Worm (Caenorhabditis elegans) whole organism, L2 larva: ENCODE data around the gene jmjd-5.
A peak's percentile ranks its signal among the peaks of the same experiment; 100 is the strongest.

Experiments used
- C34F6.9 ChIP-seq: fragments of 150-350 bp; optimal IDR thresholded peaks from 2 replicates; lab custom pipeline; 2014; ENCODE audit warnings: missing biosample characterization, missing genetic modification characterization
- F13H6.1 ChIP-seq: sonication (generic microtip); optimal IDR thresholded peaks from 2 replicates; lab custom pipeline; 2016; ENCODE audit warnings: missing genetic modification characterization, missing compliant biosample characterization
- Y55F3AM.14 ChIP-seq: fragments of 200-800 bp; sonication (Bioruptor generic); optimal IDR thresholded peaks from 2 replicates; lab custom pipeline; 2018; ENCODE audit warnings: mild to moderate bottlenecking, missing genetic modification characterization, missing compliant biosample characterization
- ZK546.5 ChIP-seq: sonication (generic microtip); optimal IDR thresholded peaks from 2 replicates; lab custom pipeline; 2017; ENCODE audit warnings: missing biosample characterization, missing genetic modification characterization
- alr-1 ChIP-seq: fragments of 150-350 bp; optimal IDR thresholded peaks from 2 replicates; lab custom pipeline; 2014; ENCODE audit warnings: missing biosample characterization, missing genetic modification characterization
- aly-2 ChIP-seq: fragments of 150-350 bp; optimal IDR thresholded peaks from 2 replicates; lab custom pipeline; 2014; ENCODE audit warnings: missing biosample characterization, missing genetic modification characterization
- blmp-1 ChIP-seq: sonication (generic microtip); optimal IDR thresholded peaks from 2 replicates; lab custom pipeline; 2017; ENCODE audit warnings: missing genetic modification characterization, mild to moderate bottlenecking, missing compliant biosample characterization, antibody characterized with exemption, moderate library complexity; ENCODE audit not compliant: insufficient read depth
- ceh-16 ChIP-seq: fragments of 150-350 bp; optimal IDR thresholded peaks from 2 replicates; lab custom pipeline; 2014; ENCODE audit warnings: missing biosample characterization, missing genetic modification characterization
- ceh-82 ChIP-seq: fragments of 150-350 bp; optimal IDR thresholded peaks from 2 replicates; lab custom pipeline; 2014; ENCODE audit warnings: missing biosample characterization, missing genetic modification characterization
- crh-2 ChIP-seq: sonication (generic microtip); optimal IDR thresholded peaks from 2 replicates; lab custom pipeline; 2017; ENCODE audit warnings: missing biosample characterization, missing genetic modification characterization
- dmd-4 ChIP-seq: sonication (generic microtip); optimal IDR thresholded peaks from 2 replicates; lab custom pipeline; 2017; ENCODE audit warnings: missing biosample characterization, missing genetic modification characterization
- egl-27 ChIP-seq: sonication (generic microtip); optimal IDR thresholded peaks from 3 replicates; lab custom pipeline; 2017; ENCODE audit warnings: missing biosample characterization, missing genetic modification reagents, missing genetic modification characterization
- elt-1 ChIP-seq: fragments of 150-350 bp; optimal IDR thresholded peaks from 2 replicates; lab custom pipeline; 2014; ENCODE audit warnings: missing biosample characterization, missing genetic modification characterization
- elt-3 ChIP-seq: sonication (generic microtip); optimal IDR thresholded peaks from 2 replicates; lab custom pipeline; 2017; ENCODE audit warnings: missing biosample characterization, missing genetic modification characterization
- fos-1 ChIP-seq: fragments of 150-350 bp; optimal IDR thresholded peaks from 2 replicates; lab custom pipeline; 2014; ENCODE audit warnings: missing biosample characterization, missing genetic modification characterization
- gmeb-1 ChIP-seq: fragments of 150-350 bp; optimal IDR thresholded peaks from 2 replicates; lab custom pipeline; 2014; ENCODE audit warnings: missing biosample characterization, missing genetic modification characterization
- lin-11 ChIP-seq: fragments of 150-350 bp; sonication (generic microtip); optimal IDR thresholded peaks from 2 replicates; lab custom pipeline; 2014; ENCODE audit warnings: missing biosample characterization, missing genetic modification characterization, inconsistent platforms, mixed read lengths
- lin-13 ChIP-seq: fragments of 150-350 bp; optimal IDR thresholded peaks from 2 replicates; lab custom pipeline; 2014; ENCODE audit warnings: missing biosample characterization, missing genetic modification reagents, missing genetic modification characterization
- lin-39 ChIP-seq: fragments of 150-350 bp; optimal IDR thresholded peaks from 2 replicates; lab custom pipeline; 2014; ENCODE audit warnings: missing biosample characterization, missing genetic modification reagents, missing genetic modification characterization
- lsy-2 ChIP-seq, 2 experiments: fragments of 150-350 bp in 1 of 2; sonication (generic microtip) in 1 of 2; optimal IDR thresholded peaks; 2 replicates each; lab custom pipeline; 2014 to 2017; ENCODE audit warnings: missing biosample characterization in 2 of 2, missing genetic modification characterization in 2 of 2
- mab-5 ChIP-seq: fragments of 150-350 bp; optimal IDR thresholded peaks from 2 replicates; lab custom pipeline; 2014; ENCODE audit warnings: missing biosample characterization, missing genetic modification characterization
- mbf-1 ChIP-seq: sonication (generic microtip); optimal IDR thresholded peaks from 2 replicates; lab custom pipeline; 2017; ENCODE audit warnings: missing biosample characterization, missing genetic modification characterization
- mdl-1 ChIP-seq, 2 experiments: fragments of 150-350 bp in 1 of 2; sonication (generic microtip) in 1 of 2; optimal IDR thresholded peaks; 2 replicates each; lab custom pipeline; 2017; ENCODE audit warnings: missing biosample characterization in 2 of 2, missing genetic modification characterization in 2 of 2
- nhr-10 ChIP-seq: sonication (generic microtip); optimal IDR thresholded peaks from 2 replicates; lab custom pipeline; 2017; ENCODE audit warnings: missing biosample characterization, missing genetic modification characterization
- nhr-11 ChIP-seq: fragments of 150-350 bp; optimal IDR thresholded peaks from 2 replicates; lab custom pipeline; 2014; ENCODE audit warnings: missing biosample characterization, missing genetic modification characterization
- nhr-12 ChIP-seq: fragments of 150-350 bp; optimal IDR thresholded peaks from 2 replicates; lab custom pipeline; 2014; ENCODE audit warnings: missing biosample characterization, missing genetic modification characterization
- nhr-129 ChIP-seq: fragments of 150-350 bp; optimal IDR thresholded peaks from 2 replicates; lab custom pipeline; 2014; ENCODE audit warnings: missing biosample characterization, missing genetic modification characterization
- nhr-21 ChIP-seq: fragments of 150-350 bp; optimal IDR thresholded peaks from 2 replicates; lab custom pipeline; 2014; ENCODE audit warnings: missing biosample characterization, missing genetic modification characterization
- nhr-23 ChIP-seq: fragments of 150-350 bp; optimal IDR thresholded peaks from 2 replicates; lab custom pipeline; 2014; ENCODE audit warnings: missing biosample characterization, missing genetic modification reagents, missing genetic modification characterization
- nhr-237 ChIP-seq: fragments of 150-350 bp; optimal IDR thresholded peaks from 2 replicates; lab custom pipeline; 2014; ENCODE audit warnings: missing biosample characterization, missing genetic modification characterization
- nhr-25 ChIP-seq: fragments of 150-350 bp; sonication (generic microtip); optimal IDR thresholded peaks from 3 replicates; lab custom pipeline; 2014; ENCODE audit warnings: missing biosample characterization, missing genetic modification characterization
- nhr-77 ChIP-seq: fragments of 150-350 bp; optimal IDR thresholded peaks from 2 replicates; lab custom pipeline; 2014; ENCODE audit warnings: missing biosample characterization, missing genetic modification characterization
- peb-1 ChIP-seq: fragments of 150-350 bp; optimal IDR thresholded peaks from 2 replicates; lab custom pipeline; 2014; ENCODE audit warnings: missing biosample characterization, missing genetic modification characterization
- sem-4 ChIP-seq: fragments of 150-350 bp; optimal IDR thresholded peaks from 2 replicates; lab custom pipeline; 2014; ENCODE audit warnings: missing biosample characterization, missing genetic modification reagents, missing genetic modification characterization
- skn-1 ChIP-seq: sonication (generic microtip); optimal IDR thresholded peaks from 2 replicates; lab custom pipeline; 2017; ENCODE audit warnings: missing biosample characterization, missing genetic modification characterization
- sma-3 ChIP-seq: sonication (generic microtip); optimal IDR thresholded peaks from 2 replicates; lab custom pipeline; 2016; ENCODE audit warnings: missing genetic modification reagents, missing genetic modification characterization, missing compliant biosample characterization
- sma-9 ChIP-seq, 2 experiments: fragments of 150-350 bp in 1 of 2; sonication (generic microtip) in 1 of 2; optimal IDR thresholded peaks; 2 replicates each; lab custom pipeline; 2014 to 2016; ENCODE audit warnings: missing genetic modification characterization in 2 of 2, mild to moderate bottlenecking in 1 of 2, missing biosample characterization in 1 of 2, missing compliant biosample characterization in 1 of 2, missing genetic modification reagents in 1 of 2, moderate library complexity in 1 of 2
- unc-39 ChIP-seq: fragments of 150-350 bp; optimal IDR thresholded peaks from 2 replicates; lab custom pipeline; 2014; ENCODE audit warnings: missing biosample characterization, missing genetic modification characterization
- unc-55 ChIP-seq: fragments of 150-350 bp; sonication (generic microtip); optimal IDR thresholded peaks from 3 replicates; lab custom pipeline; 2014; ENCODE audit warnings: missing biosample characterization, missing genetic modification reagents, missing genetic modification characterization
- unc-62 ChIP-seq: fragments of 150-350 bp; optimal IDR thresholded peaks from 2 replicates; lab custom pipeline; 2014; ENCODE audit warnings: missing biosample characterization, missing genetic modification reagents, missing genetic modification characterization
- zag-1 ChIP-seq: fragments of 150-350 bp; optimal IDR thresholded peaks from 2 replicates; lab custom pipeline; 2014; ENCODE audit warnings: missing biosample characterization, missing genetic modification characterization
- ztf-1 ChIP-seq: fragments of 200-800 bp; sonication (Bioruptor generic); conservative IDR thresholded peaks from 2 replicates; pipeline ENCODE4 v1.3.6; 2022; ENCODE audit warnings: missing genetic modification characterization, missing compliant biosample characterization
- ztf-11 ChIP-seq: sonication (generic microtip); optimal IDR thresholded peaks from 2 replicates; lab custom pipeline; 2017; ENCODE audit warnings: missing biosample characterization, missing genetic modification characterization
- ztf-4 ChIP-seq: fragments of 150-350 bp; optimal IDR thresholded peaks from 2 replicates; lab custom pipeline; 2014; ENCODE audit warnings: missing biosample characterization, missing genetic modification characterization

The jmjd-5 gene

DNA sequence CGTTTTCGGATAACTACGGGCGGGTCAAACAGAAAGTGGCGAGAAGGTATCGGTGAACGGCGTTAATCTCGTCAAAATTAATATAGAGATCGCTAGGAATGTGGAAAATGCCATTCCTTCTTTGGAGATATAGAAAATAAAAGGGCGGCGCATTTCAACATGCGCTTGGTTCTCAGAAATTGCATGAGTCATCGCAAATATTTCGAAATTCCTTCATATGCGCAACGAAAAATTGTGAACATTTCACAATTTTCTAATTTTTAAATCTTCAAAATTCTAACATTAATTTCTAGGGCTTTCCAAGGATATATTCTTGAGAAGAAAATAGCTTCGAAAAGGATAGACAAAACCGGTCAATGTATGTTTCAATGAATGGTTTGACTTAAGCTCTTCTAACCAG lies 48.4 kb upstream of the jmjd-5 start:
- TF ChIP-seq unc-55 (GFP tag; lab: Kevin White, UChicago) = peak; percentile 18
- TF ChIP-seq sem-4 (tag; lab: Kevin White, UChicago) = no peak
- TF ChIP-seq, all 48 proteins: peak for 1

DNA sequence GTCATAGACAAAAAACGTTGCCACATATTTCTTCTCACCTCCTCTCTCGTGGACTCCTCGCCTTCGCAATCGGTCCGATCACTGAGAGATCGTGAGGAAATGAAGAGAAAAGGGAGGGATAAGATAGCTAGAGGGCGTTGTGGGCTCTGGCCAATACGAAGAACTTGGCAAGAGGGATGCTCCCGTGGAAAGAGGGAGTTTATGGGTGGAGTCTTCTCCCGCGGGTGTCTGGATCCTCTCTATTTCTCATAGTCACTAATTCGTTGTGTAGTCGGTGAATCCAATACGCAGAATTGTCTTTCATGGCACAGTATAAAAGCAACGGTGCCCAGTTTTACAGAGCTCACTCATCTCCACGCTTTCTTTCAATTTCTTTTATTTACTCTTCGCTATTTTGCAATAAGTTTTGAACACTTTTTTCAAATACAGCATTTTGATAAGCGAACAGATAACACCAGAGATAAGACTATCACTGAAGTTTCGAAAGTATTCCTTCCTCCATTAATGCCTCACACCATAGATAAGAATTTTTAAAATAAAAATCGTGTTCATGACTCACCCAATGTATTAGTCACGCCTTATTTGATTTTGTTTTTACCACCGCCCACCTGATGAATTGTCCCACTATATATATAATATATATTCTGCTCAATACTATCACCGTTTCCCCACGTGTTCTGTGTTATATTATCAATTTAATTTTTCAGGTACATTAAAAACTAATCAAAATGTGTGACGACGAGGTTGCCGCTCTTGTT lies 46.8 kb upstream of the jmjd-5 start, which contains the start of gene act-1:
act-1 (plus strand) TSS at position 708 of the 758 bp plus-strand sequence.
- TF ChIP-seq lsy-2 (tag; optimal IDR thresholded peaks at IDR 0.05; lab: Kevin White, UChicago) (peak in 1 of 2 experiments; percentile 29), nhr-10 (no peak), ztf-1 (GFP tag; lab: Robert Waterston, UW) (no peak), nhr-25 (tag; lab: Kevin White, UChicago) (no peak), elt-3 (no peak), lin-39 (no peak), F13H6.1 (tag; lab: Kevin White, UChicago) (peak; percentile 75), peb-1 (tag; lab: Kevin White, UChicago) (no peak), lin-13 (GFP tag; lab: Kevin White, UChicago) (no peak), nhr-23 (tag; lab: Kevin White, UChicago) (no peak), ZK546.5 (tag; lab: Kevin White, UChicago) (no peak), nhr-21 (tag; lab: Kevin White, UChicago) (no peak), nhr-12 (tag; lab: Kevin White, UChicago) (no peak), skn-1 (tag; lab: Kevin White, UChicago) (no peak), blmp-1 (tag; lab: Kevin White, UChicago) (no peak), sma-3 (no peak), lin-11 (tag; lab: Kevin White, UChicago) (no peak), sma-9 (GFP tag; optimal IDR thresholded peaks at IDR 0.05; lab: Kevin White, UChicago) (peak; percentile 60), sma-9 (tag; optimal IDR thresholded peaks at IDR 0.05; lab: Kevin White, UChicago) (no peak), nhr-237 (tag; lab: Kevin White, UChicago) (no peak), unc-39 (tag; lab: Kevin White, UChicago) (no peak), alr-1 (tag; lab: Kevin White, UChicago) (no peak), nhr-129 (tag; lab: Kevin White, UChicago) (peak; percentile 60), dmd-4 (tag; lab: Kevin White, UChicago) (no peak), fos-1 (tag; lab: Kevin White, UChicago) (peak; percentile 96), sem-4 (tag; lab: Kevin White, UChicago) (peak; percentile 9), egl-27 (tag; lab: Kevin White, UChicago) (no peak), ceh-82 (tag; lab: Kevin White, UChicago) (no peak), zag-1 (tag; lab: Kevin White, UChicago) (no peak), ztf-4 (no peak), mab-5 (tag; lab: Kevin White, UChicago) (no peak), gmeb-1 (tag; lab: Kevin White, UChicago) (no peak), elt-1 (tag; lab: Kevin White, UChicago) (no peak), mbf-1 (tag; lab: Kevin White, UChicago) (no peak), crh-2 (no peak)

DNA sequence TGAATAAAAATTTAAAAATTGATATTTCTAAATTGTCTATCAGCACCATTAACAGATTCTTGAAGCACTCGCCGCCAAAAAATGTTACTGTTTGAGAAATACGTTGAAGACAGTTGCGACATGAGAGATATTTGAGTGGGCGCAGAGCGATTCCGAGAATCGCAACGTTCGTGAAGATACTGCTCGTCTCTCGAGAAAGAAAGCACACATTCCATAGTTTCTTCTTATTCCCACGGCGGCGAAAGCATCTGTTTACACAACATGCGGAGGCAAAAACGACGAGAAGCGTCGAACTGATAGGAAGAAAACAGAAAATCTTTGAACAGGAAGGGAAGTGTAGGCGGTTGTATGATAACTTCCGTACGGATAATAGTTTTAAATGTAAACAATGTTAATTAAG lies 44.8 kb upstream of the jmjd-5 start:
- TF ChIP-seq sem-4 (tag; lab: Kevin White, UChicago) = peak; percentile 33
- no peak for TF ChIP-seq peb-1 (tag; lab: Kevin White, UChicago)
- peak; percentile 79 for TF ChIP-seq ztf-4
- TF ChIP-seq lin-11 (tag; lab: Kevin White, UChicago) = no peak
- TF ChIP-seq blmp-1 (tag; lab: Kevin White, UChicago) = no peak
- no peak for TF ChIP-seq egl-27 (tag; lab: Kevin White, UChicago)
- no peak for TF ChIP-seq ceh-16 (tag; lab: Kevin White, UChicago)
- TF ChIP-seq ztf-11 (tag; lab: Kevin White, UChicago) = no peak
- TF ChIP-seq aly-2 (tag; lab: Kevin White, UChicago) = no peak
- TF ChIP-seq nhr-129 (tag; lab: Kevin White, UChicago) = peak; percentile 78
- TF ChIP-seq ztf-1 (GFP tag; lab: Robert Waterston, UW) = no peak
- TF ChIP-seq dmd-4 (tag; lab: Kevin White, UChicago) = no peak
- no peak for TF ChIP-seq Y55F3AM.14 (GFP tag; lab: Kevin White, UChicago)
- TF ChIP-seq sma-3 = peak; percentile 73
- peak; percentile 14 to 48 for TF ChIP-seq lsy-2 (tag; optimal IDR thresholded peaks at IDR 0.05; lab: Kevin White, UChicago)
- no peak for TF ChIP-seq fos-1 (tag; lab: Kevin White, UChicago)
- TF ChIP-seq sma-9 (GFP tag; optimal IDR thresholded peaks at IDR 0.05; lab: Kevin White, UChicago) = peak; percentile 81
- no peak for TF ChIP-seq sma-9 (tag; optimal IDR thresholded peaks at IDR 0.05; lab: Kevin White, UChicago)
- no peak for TF ChIP-seq lin-39
- no peak for TF ChIP-seq nhr-77
- TF ChIP-seq crh-2 = peak; percentile 14
- TF ChIP-seq nhr-12 (tag; lab: Kevin White, UChicago) = no peak
- no peak for TF ChIP-seq nhr-25 (tag; lab: Kevin White, UChicago)
- no peak for TF ChIP-seq unc-39 (tag; lab: Kevin White, UChicago)
- TF ChIP-seq elt-3 = no peak
- TF ChIP-seq gmeb-1 (tag; lab: Kevin White, UChicago) = no peak
- no peak for TF ChIP-seq elt-1 (tag; lab: Kevin White, UChicago)
- TF ChIP-seq unc-55 (GFP tag; lab: Kevin White, UChicago) = no peak
- peak; percentile 14 for TF ChIP-seq C34F6.9 (tag; lab: Kevin White, UChicago)
- TF ChIP-seq zag-1 (tag; lab: Kevin White, UChicago) = no peak
- TF ChIP-seq unc-62 = no peak
- TF ChIP-seq mdl-1 (tag; optimal IDR thresholded peaks at IDR 0.05; lab: Kevin White, UChicago) = no peak
- TF ChIP-seq ZK546.5 (tag; lab: Kevin White, UChicago) = no peak
- no peak for TF ChIP-seq nhr-11 (tag; lab: Kevin White, UChicago)
